Worm (Caenorhabditis elegans): ENCODE results near the gene B0035.3.

B0035.3 gene

ce11 chrIV:11317119-11317518 lies 2.3 kb upstream of the B0035.3 start, which contains the start of gene gspd-1:
Gene gspd-1 (plus strand): TSS chrIV:11317419.
- TF ChIP-seq scrt-1 (GFP tag; IDR thresholded peaks at IDR 0.05) (no peak), hnd-1 (tag; optimal IDR thresholded peaks at IDR 0.05) (no peak), aly-1 (tag; optimal IDR thresholded peaks at IDR 0.05) (no peak), tbx-11 (GFP tag; IDR thresholded peaks at IDR 0.05) (no peak), hmbx-1 (tag; optimal IDR thresholded peaks at IDR 0.05) (no peak), tra-4 (tag; optimal IDR thresholded peaks at IDR 0.05) (no peak), sea-1 (GFP tag; conservative IDR thresholded peaks at IDR 0.05) (no peak), flt-1 (GFP tag; IDR thresholded peaks at IDR 0.05) (no peak), ceh-13 (GFP tag; optimal IDR thresholded peaks at IDR 0.05) (no peak), tbx-37 (GFP tag; conservative IDR thresholded peaks at IDR 0.05) (no peak)

- TF ChIP-seq ets-7 (tag; optimal IDR thresholded peaks at IDR 0.05) = no peak
- no peak for TF ChIP-seq hmbx-1 (tag; optimal IDR thresholded peaks at IDR 0.05)
- TF ChIP-seq tra-4 (tag; optimal IDR thresholded peaks at IDR 0.05) = no peak
Measured at ce11 chrIV:11316640-11317039, 1.8 kb upstream of the B0035.3 start.

ce11 chrIV:11316106-11316505 lies 1.3 kb upstream of the B0035.3 start:
- TF ChIP-seq B0310.2 (tag; optimal IDR thresholded peaks at IDR 0.05) (no peak), ceh-13 (GFP tag; optimal IDR thresholded peaks at IDR 0.05) (no peak), ama-1 (optimal IDR thresholded peaks at IDR 0.05) (no peak), tra-4 (tag; optimal IDR thresholded peaks at IDR 0.05) (no peak), aly-1 (tag; optimal IDR thresholded peaks at IDR 0.05) (no peak), F13C5.2 (tag; optimal IDR thresholded peaks at IDR 0.05) (no peak), tbx-11 (GFP tag; IDR thresholded peaks at IDR 0.05) (no peak), ets-7 (tag; optimal IDR thresholded peaks at IDR 0.05) (no peak), ceh-36 (tag; optimal IDR thresholded peaks at IDR 0.05) (no peak), hnd-1 (tag; optimal IDR thresholded peaks at IDR 0.05) (no peak), hmbx-1 (tag; optimal IDR thresholded peaks at IDR 0.05) (no peak)

ce11 chrIV:11315688-11316087 lies 890 bp upstream of the B0035.3 start:
- TF ChIP-seq hmbx-1 (tag; optimal IDR thresholded peaks at IDR 0.05) = no peak
- no peak for TF ChIP-seq ets-7 (tag; optimal IDR thresholded peaks at IDR 0.05)
- TF ChIP-seq ceh-13 (GFP tag; optimal IDR thresholded peaks at IDR 0.05) = no peak
- no peak for TF ChIP-seq tbx-11 (GFP tag; IDR thresholded peaks at IDR 0.05)
- TF ChIP-seq aly-1 (tag; optimal IDR thresholded peaks at IDR 0.05) = no peak
- TF ChIP-seq ceh-36 (tag; optimal IDR thresholded peaks at IDR 0.05) = no peak
- TF ChIP-seq ama-1 (optimal IDR thresholded peaks at IDR 0.05) = no peak
- TF ChIP-seq sea-1 (GFP tag; conservative IDR thresholded peaks at IDR 0.05) = no peak
- no peak for TF ChIP-seq tbx-37 (GFP tag; conservative IDR thresholded peaks at IDR 0.05)
- TF ChIP-seq B0310.2 (tag; optimal IDR thresholded peaks at IDR 0.05) = no peak
- TF ChIP-seq pes-1 (GFP tag; IDR thresholded peaks at IDR 0.05) = no peak
- TF ChIP-seq scrt-1 (GFP tag; IDR thresholded peaks at IDR 0.05) = no peak
- no peak for TF ChIP-seq hmg-4 (GFP tag; optimal IDR thresholded peaks at IDR 0.05)
- TF ChIP-seq hnd-1 (tag; optimal IDR thresholded peaks at IDR 0.05) = no peak

- no peak for TF ChIP-seq flt-1 (GFP tag; IDR thresholded peaks at IDR 0.05)
- TF ChIP-seq hmbx-1 (tag; optimal IDR thresholded peaks at IDR 0.05) = no peak
- TF ChIP-seq B0310.2 (tag; optimal IDR thresholded peaks at IDR 0.05) = no peak
- TF ChIP-seq tbx-11 (GFP tag; IDR thresholded peaks at IDR 0.05) = no peak
- no peak for TF ChIP-seq hmg-4 (GFP tag; optimal IDR thresholded peaks at IDR 0.05)
- TF ChIP-seq ama-1 (optimal IDR thresholded peaks at IDR 0.05) = no peak
- TF ChIP-seq ets-7 (tag; optimal IDR thresholded peaks at IDR 0.05) = no peak
Measured at ce11 chrIV:11313880-11314279, 918 bp downstream of the B0035.3 start, which contains the start of gene dnj-2. Gene dnj-2 (minus strand): TSS chrIV:11313980.

- TF ChIP-seq hmbx-1 (tag; optimal IDR thresholded peaks at IDR 0.05) (no peak), ceh-36 (tag; optimal IDR thresholded peaks at IDR 0.05) (no peak), ceh-13 (GFP tag; optimal IDR thresholded peaks at IDR 0.05) (no peak), pes-1 (GFP tag; IDR thresholded peaks at IDR 0.05) (no peak), ama-1 (optimal IDR thresholded peaks at IDR 0.05) (no peak), scrt-1 (GFP tag; IDR thresholded peaks at IDR 0.05) (no peak), aly-1 (tag; optimal IDR thresholded peaks at IDR 0.05) (no peak), ets-7 (tag; optimal IDR thresholded peaks at IDR 0.05) (no peak), tbx-37 (GFP tag; conservative IDR thresholded peaks at IDR 0.05) (no peak), hnd-1 (tag; optimal IDR thresholded peaks at IDR 0.05) (no peak), sea-1 (GFP tag; conservative IDR thresholded peaks at IDR 0.05) (no peak), tbx-11 (GFP tag; IDR thresholded peaks at IDR 0.05) (no peak), flt-1 (GFP tag; IDR thresholded peaks at IDR 0.05) (no peak)
Measured at ce11 chrIV:11311484-11311883, 3.3 kb downstream of the B0035.3 start.

ce11 chrIV:11310624-11311023 lies 4.2 kb downstream of the B0035.3 start, which contains the start of gene znf-207:
Gene znf-207 (plus strand): TSS chrIV:11310972.
- 0 out of 2 replicates have a peak, but pooled peaks have one; percentile 37 for TF ChIP-seq tbx-37 (GFP tag; conservative IDR thresholded peaks at IDR 0.05)
- peak; percentile 57 for TF ChIP-seq aly-1 (tag; optimal IDR thresholded peaks at IDR 0.05)
- TF ChIP-seq pes-1 (GFP tag; IDR thresholded peaks at IDR 0.05) = peak; percentile 73
- TF ChIP-seq tra-4 (tag; optimal IDR thresholded peaks at IDR 0.05) = no peak
- TF ChIP-seq B0310.2 (tag; optimal IDR thresholded peaks at IDR 0.05) = no peak
- TF ChIP-seq ceh-36 (tag; optimal IDR thresholded peaks at IDR 0.05) = no peak
- TF ChIP-seq ets-7 (tag; optimal IDR thresholded peaks at IDR 0.05) = no peak
- peak; percentile 75 for TF ChIP-seq F13C5.2 (tag; optimal IDR thresholded peaks at IDR 0.05)
- peak; percentile 9 for TF ChIP-seq hmbx-1 (tag; optimal IDR thresholded peaks at IDR 0.05)
- TF ChIP-seq tbx-11 (GFP tag; IDR thresholded peaks at IDR 0.05) = 0 out of 2 replicates have a peak, but pooled peaks have one; percentile 26
- no peak for TF ChIP-seq scrt-1 (GFP tag; IDR thresholded peaks at IDR 0.05)
- peak; percentile 20 for TF ChIP-seq hnd-1 (tag; optimal IDR thresholded peaks at IDR 0.05)
- TF ChIP-seq ceh-13 (GFP tag; optimal IDR thresholded peaks at IDR 0.05) = peak; percentile 24
- 0 out of 2 replicates have a peak, but pooled peaks have one; percentile 51 for TF ChIP-seq sea-1 (GFP tag; conservative IDR thresholded peaks at IDR 0.05)
- no peak for TF ChIP-seq ama-1 (optimal IDR thresholded peaks at IDR 0.05)
- no peak for TF ChIP-seq hmg-4 (GFP tag; optimal IDR thresholded peaks at IDR 0.05)
- peak; percentile 61; the same call in 1 of the 2 replicates for TF ChIP-seq flt-1 (GFP tag; IDR thresholded peaks at IDR 0.05)

ce11 chrIV:11307770-11308169 lies 7.0 kb downstream of the B0035.3 start:
- no peak for TF ChIP-seq hmbx-1 (tag; optimal IDR thresholded peaks at IDR 0.05)
- TF ChIP-seq pes-1 (GFP tag; IDR thresholded peaks at IDR 0.05) = no peak
- no peak for TF ChIP-seq aly-1 (tag; optimal IDR thresholded peaks at IDR 0.05)
- no peak for TF ChIP-seq ama-1 (optimal IDR thresholded peaks at IDR 0.05)
- TF ChIP-seq F13C5.2 (tag; optimal IDR thresholded peaks at IDR 0.05) = no peak
- TF ChIP-seq ceh-13 (GFP tag; optimal IDR thresholded peaks at IDR 0.05) = no peak
- TF ChIP-seq sea-1 (GFP tag; conservative IDR thresholded peaks at IDR 0.05) = no peak
- no peak for TF ChIP-seq tbx-37 (GFP tag; conservative IDR thresholded peaks at IDR 0.05)
- TF ChIP-seq tbx-11 (GFP tag; IDR thresholded peaks at IDR 0.05) = no peak
- TF ChIP-seq hmg-4 (GFP tag; optimal IDR thresholded peaks at IDR 0.05) = no peak
- no peak for TF ChIP-seq B0310.2 (tag; optimal IDR thresholded peaks at IDR 0.05)
- no peak for TF ChIP-seq ceh-36 (tag; optimal IDR thresholded peaks at IDR 0.05)
- TF ChIP-seq tra-4 (tag; optimal IDR thresholded peaks at IDR 0.05) = no peak
- no peak for TF ChIP-seq flt-1 (GFP tag; IDR thresholded peaks at IDR 0.05)
- TF ChIP-seq scrt-1 (GFP tag; IDR thresholded peaks at IDR 0.05) = no peak
- no peak for TF ChIP-seq ets-7 (tag; optimal IDR thresholded peaks at IDR 0.05)
- no peak for TF ChIP-seq hnd-1 (tag; optimal IDR thresholded peaks at IDR 0.05)

All from whole organism, early embryonic.